Fruit fly (Drosophila melanogaster) whole organism, embryonic: ENCODE measurements around the gene CG42815.

ENCODE experiments used
- Abd-B ChIP-seq: fragments of 200-800 bp; sonication (Bioruptor generic); optimal IDR thresholded peaks from 2 replicates; lab custom pipeline; 2018; ENCODE audit warnings: missing biosample characterization, mild to moderate bottlenecking, missing genetic modification characterization, moderate library complexity
- BtbVII ChIP-seq: fragments of 200-800 bp; sonication (Bioruptor generic); optimal IDR thresholded peaks from 3 replicates; lab custom pipeline; 2017; ENCODE audit warnings: missing biosample characterization, mild to moderate bottlenecking, missing genetic modification characterization
- Bteb2 ChIP-seq: fragments of 200-800 bp; sonication (Bioruptor generic); optimal IDR thresholded peaks from 2 replicates; lab custom pipeline; 2016; ENCODE audit warnings: missing biosample characterization, missing genetic modification characterization
- CG10543 ChIP-seq: fragments of 200-800 bp; sonication (Bioruptor generic); optimal IDR thresholded peaks from 3 replicates; lab custom pipeline; 2017; ENCODE audit warnings: missing biosample characterization, mild to moderate bottlenecking, missing genetic modification characterization, moderate library complexity
- CG11247 ChIP-seq: fragments of 200-800 bp; sonication (Bioruptor generic); IDR thresholded peaks from 2 replicates; pipeline ENCODE4 v1.3.6; 2022; ENCODE audit warnings: missing biosample characterization, missing genetic modification characterization
- CG11456 ChIP-seq: fragments of 200-800 bp; sonication (Bioruptor generic); IDR thresholded peaks from 3 replicates; pipeline ENCODE4 v1.3.6; 2022; ENCODE audit warnings: missing biosample characterization, missing genetic modification characterization
- CG11695 ChIP-seq: fragments of 200-800 bp; sonication (Bioruptor generic); IDR thresholded peaks from 3 replicates; pipeline ENCODE4 v1.3.6; 2022; ENCODE audit warnings: missing biosample characterization, missing genetic modification characterization
- CG11696 ChIP-seq: fragments of 200-800 bp; sonication (Bioruptor generic); IDR thresholded peaks from 2 replicates; pipeline ENCODE4 v1.3.6; 2022; ENCODE audit warnings: missing biosample characterization, missing genetic modification characterization
- CG13424 ChIP-seq: fragments of 200-800 bp; sonication (Bioruptor generic); optimal IDR thresholded peaks from 2 replicates; lab custom pipeline; 2019; ENCODE audit warnings: missing biosample characterization, mild to moderate bottlenecking, missing genetic modification characterization, moderate library complexity
- CG17186 ChIP-seq: fragments of 200-800 bp; sonication (Bioruptor generic); optimal IDR thresholded peaks from 3 replicates; lab custom pipeline; 2017; ENCODE audit warnings: missing biosample characterization, missing genetic modification reagents, missing genetic modification characterization
- CG18599 ChIP-seq: fragments of 200-800 bp; sonication (Bioruptor generic); optimal IDR thresholded peaks from 3 replicates; lab custom pipeline; 2017; ENCODE audit warnings: missing biosample characterization, missing genetic modification characterization, mild to moderate bottlenecking, moderate library complexity, missing genetic modification reagents
- CG30020 ChIP-seq: fragments of 200-800 bp; optimal IDR thresholded peaks from 2 replicates; lab custom pipeline; 2019; ENCODE audit warnings: missing biosample characterization, mild to moderate bottlenecking, missing genetic modification characterization, moderate library complexity
- CG32532 ChIP-seq: fragments of 200-800 bp; sonication (Bioruptor generic); IDR thresholded peaks from 2 replicates; pipeline ENCODE4 v1.3.6; 2022; ENCODE audit warnings: missing biosample characterization, missing genetic modification characterization
- CG33557 ChIP-seq: fragments of 200-800 bp; sonication (Bioruptor generic); optimal IDR thresholded peaks from 2 replicates; lab custom pipeline; 2019; ENCODE audit warnings: missing biosample characterization, mild to moderate bottlenecking, missing genetic modification characterization, moderate library complexity
- CG34376 ChIP-seq: fragments of 200-800 bp; sonication (Bioruptor generic); optimal IDR thresholded peaks from 2 replicates; lab custom pipeline; 2018; ENCODE audit warnings: missing biosample characterization, mild to moderate bottlenecking, missing genetic modification characterization
- CG7372 ChIP-seq: fragments of 200-800 bp; sonication (Bioruptor generic); IDR thresholded peaks from 2 replicates; pipeline ENCODE4 v1.3.6; 2022; ENCODE audit warnings: missing biosample characterization, missing genetic modification characterization
- CG7745 ChIP-seq: fragments of 200-800 bp; sonication (Bioruptor generic); optimal IDR thresholded peaks from 2 replicates; lab custom pipeline; 2018; ENCODE audit warnings: missing biosample characterization, mild to moderate bottlenecking, missing genetic modification characterization, moderate library complexity
- CG7963 ChIP-seq: fragments of 200-800 bp; sonication (Bioruptor generic); IDR thresholded peaks from 3 replicates; pipeline ENCODE4 v1.3.6; 2022; ENCODE audit warnings: missing biosample characterization, missing genetic modification characterization; ENCODE audit not compliant: partially characterized antibody
- CHES-1-like ChIP-seq: fragments of 200-800 bp; sonication (Bioruptor generic); optimal IDR thresholded peaks from 2 replicates; lab custom pipeline; 2016; ENCODE audit warnings: missing biosample characterization, missing genetic modification characterization
- CkIIα-i1 ChIP-seq: fragments of 200-800 bp; sonication (Bioruptor generic); IDR thresholded peaks from 2 replicates; pipeline ENCODE4 v1.3.6; 2022; ENCODE audit warnings: missing biosample characterization, missing genetic modification characterization
- D19B ChIP-seq: fragments of 200-800 bp; sonication (Bioruptor generic); optimal IDR thresholded peaks from 2 replicates; lab custom pipeline; 2017; ENCODE audit warnings: missing biosample characterization, mild to moderate bottlenecking, missing genetic modification characterization
- Deaf1 ChIP-seq: fragments of 200-800 bp; optimal IDR thresholded peaks from 3 replicates; lab custom pipeline; 2019; ENCODE audit warnings: missing biosample characterization, mild to moderate bottlenecking, missing genetic modification characterization, moderate library complexity
- Drgx ChIP-seq: fragments of 200-800 bp; sonication (Bioruptor generic); IDR thresholded peaks from 2 replicates; pipeline ENCODE4 v1.3.6; 2022; ENCODE audit warnings: missing biosample characterization, missing genetic modification characterization
- Ets97D ChIP-seq: fragments of 200-800 bp; sonication (Bioruptor generic); optimal IDR thresholded peaks from 3 replicates; lab custom pipeline; 2016; ENCODE audit warnings: missing biosample characterization, missing genetic modification characterization
- Hmr ChIP-seq: fragments of 200-800 bp; sonication (Bioruptor generic); optimal IDR thresholded peaks from 3 replicates; lab custom pipeline; 2017; ENCODE audit warnings: mild to moderate bottlenecking, missing biosample characterization, missing genetic modification reagents, missing genetic modification characterization
- Hr51 ChIP-seq, 2 experiments: fragments of 200-800 bp; sonication (Bioruptor generic); optimal IDR thresholded peaks; 2 replicates in 1 of 2; 3 replicates in 1 of 2; lab custom pipeline; 2016 to 2018; ENCODE audit warnings: missing biosample characterization in 2 of 2, missing genetic modification characterization in 2 of 2, mild to moderate bottlenecking in 1 of 2, moderate library complexity in 1 of 2
- Med ChIP-seq: fragments of 200-800 bp; sonication (Bioruptor generic); peaks from one replicate; lab custom pipeline; 2016; ENCODE audit warnings: missing biosample characterization, missing genetic modification characterization, mild to moderate bottlenecking, inconsistent platforms, moderate library complexity
- Xbp1 ChIP-seq: fragments of 200-800 bp; sonication (Bioruptor generic); optimal IDR thresholded peaks from 3 replicates; lab custom pipeline; 2016; ENCODE audit warnings: missing biosample characterization, mild to moderate bottlenecking, missing genetic modification characterization
- ab ChIP-seq: fragments of 200-800 bp; sonication (Bioruptor generic); optimal IDR thresholded peaks from 2 replicates; lab custom pipeline; 2016; ENCODE audit warnings: missing biosample characterization, missing genetic modification characterization
- ac ChIP-seq: fragments of 200-800 bp; sonication (Bioruptor generic); optimal IDR thresholded peaks from 3 replicates; lab custom pipeline; 2017; ENCODE audit warnings: missing biosample characterization, mild to moderate bottlenecking, missing genetic modification characterization
- disco-r ChIP-seq: fragments of 200-800 bp; sonication (Bioruptor generic); optimal IDR thresholded peaks from 2 replicates; lab custom pipeline; 2016; ENCODE audit warnings: missing biosample characterization, missing genetic modification characterization
- dpn ChIP-seq, 2 experiments: fragments of 200-800 bp; sonication (Bioruptor generic); optimal IDR thresholded peaks; 3 replicates each; lab custom pipeline; 2016; ENCODE audit warnings: missing biosample characterization in 2 of 2, missing genetic modification characterization in 2 of 2
- dysf ChIP-seq: fragments of 200-800 bp; sonication (Bioruptor generic); IDR thresholded peaks from 3 replicates; pipeline ENCODE4 v1.3.6; 2022; ENCODE audit warnings: missing biosample characterization, missing genetic modification characterization
- exex ChIP-seq: fragments of 200-800 bp; sonication (Bioruptor generic); optimal IDR thresholded peaks from 4 replicates; lab custom pipeline; 2018; ENCODE audit warnings: missing biosample characterization, mild to moderate bottlenecking, missing genetic modification characterization, moderate library complexity
- fd64A ChIP-seq: fragments of 200-800 bp; sonication (Bioruptor generic); optimal IDR thresholded peaks from 3 replicates; lab custom pipeline; 2018; ENCODE audit warnings: missing biosample characterization, mild to moderate bottlenecking, missing genetic modification characterization
- gfzf ChIP-seq: fragments of 200-800 bp; sonication (Bioruptor generic); optimal IDR thresholded peaks from 2 replicates; lab custom pipeline; 2016; ENCODE audit warnings: missing biosample characterization, mild to moderate bottlenecking, missing genetic modification characterization, moderate library complexity
- grau ChIP-seq: fragments of 200-800 bp; optimal IDR thresholded peaks from 3 replicates; lab custom pipeline; 2019; ENCODE audit warnings: missing biosample characterization, mild to moderate bottlenecking, missing genetic modification characterization, moderate library complexity
- hb ChIP-seq: fragments of 200-800 bp; sonication (Bioruptor generic); IDR thresholded peaks from 3 replicates; pipeline ENCODE4 v1.3.6; 2022; ENCODE audit warnings: missing biosample characterization, missing genetic modification characterization; ENCODE audit not compliant: partially characterized antibody
- hth ChIP-seq: fragments of >200 bp; optimal IDR thresholded peaks from 2 replicates; lab custom pipeline; 2017; ENCODE audit warnings: inconsistent platforms
- insv ChIP-seq, 2 experiments: fragments of 200-800 bp; sonication (Bioruptor generic); optimal IDR thresholded peaks; 3 replicates each; lab custom pipeline; 2016 to 2018; ENCODE audit warnings: missing biosample characterization in 2 of 2, missing genetic modification characterization in 2 of 2
- ken ChIP-seq: fragments of 200-800 bp; sonication (Bioruptor generic); IDR thresholded peaks from 3 replicates; pipeline ENCODE4 v1.3.6; 2022; ENCODE audit warnings: missing biosample characterization, missing genetic modification characterization
- lab ChIP-seq: fragments of 200-800 bp; sonication (Bioruptor generic); optimal IDR thresholded peaks from 3 replicates; lab custom pipeline; 2017; ENCODE audit warnings: missing biosample characterization, missing genetic modification characterization, mild to moderate bottlenecking, moderate library complexity, missing genetic modification reagents
- lilli ChIP-seq: fragments of 200-800 bp; sonication (Bioruptor generic); optimal IDR thresholded peaks from 3 replicates; lab custom pipeline; 2016; ENCODE audit warnings: missing biosample characterization, missing genetic modification characterization
- maf-S ChIP-seq: fragments of 200-800 bp; sonication (Bioruptor generic); optimal IDR thresholded peaks from 2 replicates; lab custom pipeline; 2016; ENCODE audit warnings: missing biosample characterization, missing genetic modification characterization
- mld ChIP-seq: fragments of 200-800 bp; sonication (Bioruptor generic); IDR thresholded peaks from 3 replicates; pipeline ENCODE4 v1.3.6; 2022; ENCODE audit warnings: missing biosample characterization, missing genetic modification characterization; ENCODE audit not compliant: partially characterized antibody
- pan ChIP-seq, 4 experiments: fragments of >200 bp in 3 of 4; fragments of 200-800 bp in 1 of 4; sonication (Bioruptor generic) in 1 of 4; optimal IDR thresholded peaks in 3 of 4; IDR thresholded peaks in 1 of 4; 2 replicates each; pipeline versions ENCODE4 v1.3.6 to Lab custom; 2017 to 2022; ENCODE audit warnings: missing biosample characterization in 2 of 4, missing genetic modification characterization in 2 of 4, mixed read lengths in 1 of 4
- pnt ChIP-seq: fragments of 200-800 bp; sonication (Bioruptor generic); optimal IDR thresholded peaks from 3 replicates; lab custom pipeline; 2016; ENCODE audit warnings: missing biosample characterization, missing genetic modification characterization
- seq ChIP-seq: fragments of 200-800 bp; sonication (Bioruptor generic); IDR thresholded peaks from 2 replicates; pipeline ENCODE4 v1.3.6; 2022; ENCODE audit warnings: missing biosample characterization, missing genetic modification characterization
- sug ChIP-seq: fragments of 200-800 bp; optimal IDR thresholded peaks from 2 replicates; lab custom pipeline; 2019; ENCODE audit warnings: missing biosample characterization, mild to moderate bottlenecking, missing genetic modification characterization, moderate library complexity
- tna ChIP-seq: fragments of 200-800 bp; sonication (Bioruptor generic); IDR thresholded peaks from 2 replicates; pipeline ENCODE4 v1.3.6; 2022; ENCODE audit warnings: missing biosample characterization, missing genetic modification characterization; ENCODE audit not compliant: partially characterized antibody
- unpg ChIP-seq: fragments of 200-800 bp; sonication (Bioruptor generic); optimal IDR thresholded peaks from 3 replicates; lab custom pipeline; 2018; ENCODE audit warnings: missing biosample characterization, mild to moderate bottlenecking, missing genetic modification characterization, moderate library complexity

The CG42815 gene

dm6 chr3L:17754285-17754684, 37.0 kb downstream of the CG42815 start (continued):
- TF ChIP-seq Drgx (GFP tag; lab: Robert Waterston, UW), result no peak
- TF ChIP-seq CG18599 (GFP tag; lab: Kevin White, UChicago), result peak; percentile 56
- TF ChIP-seq pan (optimal IDR thresholded peaks at IDR 0.05; lab: Kevin White, UChicago), result no peak
- TF ChIP-seq pan (GFP tag; optimal IDR thresholded peaks at IDR 0.05 in 1 of 2, IDR thresholded peaks at IDR 0.05 in 1 of 2), result no peak
- peak; percentile 5 for TF ChIP-seq BtbVII (GFP tag; lab: Kevin White, UChicago)
- TF ChIP-seq hb (GFP tag; lab: Robert Waterston, UW), result no peak
- TF ChIP-seq CG34376 (GFP tag; lab: Kevin White, UChicago), result peak; percentile 92
- peak; percentile 76 for TF ChIP-seq Med
- TF ChIP-seq CG33557, result no peak
- TF ChIP-seq pnt (GFP tag; lab: Kevin White, UChicago), result no peak
- no peak for TF ChIP-seq CG11247 (GFP tag; lab: Robert Waterston, UW)
- 0 out of 3 replicates have a peak, but pooled peaks have one; percentile 5 for TF ChIP-seq dysf (GFP tag; lab: Robert Waterston, UW)
- no peak for TF ChIP-seq dpn (GFP tag; optimal IDR thresholded peaks at IDR 0.05; lab: Kevin White, UChicago)
- TF ChIP-seq Deaf1 (tag; lab: Kevin White, UChicago), result no peak
- TF ChIP-seq grau (tag; lab: Kevin White, UChicago), result no peak
- no peak for TF ChIP-seq CG11695 (GFP tag; lab: Robert Waterston, UW)
- peak; percentile 12 for TF ChIP-seq Hmr
- no peak for TF ChIP-seq Bteb2 (GFP tag; lab: Kevin White, UChicago)
- TF ChIP-seq CG7372, result no peak
- no peak for TF ChIP-seq CG11456 (GFP tag; lab: Robert Waterston, UW)
- no peak for TF ChIP-seq CG7963 (GFP tag; lab: Robert Waterston, UW)
- TF ChIP-seq exex (tag; lab: Kevin White, UChicago), result peak; percentile 96
- no peak for TF ChIP-seq CG30020 (tag; lab: Kevin White, UChicago)
- no peak for TF ChIP-seq Abd-B (GFP tag; lab: Kevin White, UChicago)
- peak; percentile 97 for TF ChIP-seq sug (tag; lab: Kevin White, UChicago)
- no peak for TF ChIP-seq gfzf (GFP tag; lab: Kevin White, UChicago)
- peak; percentile 53 for TF ChIP-seq CG10543 (GFP tag; lab: Kevin White, UChicago)
- TF ChIP-seq lab (GFP tag; lab: Kevin White, UChicago), result peak; percentile 11
- TF ChIP-seq ken, result no peak
- no peak for TF ChIP-seq D19B (GFP tag; lab: Kevin White, UChicago)
- no peak for TF ChIP-seq seq (GFP tag; lab: Robert Waterston, UW)
- no peak for TF ChIP-seq CG17186 (GFP tag; lab: Kevin White, UChicago)
- no peak for TF ChIP-seq ac
- TF ChIP-seq CHES-1-like (GFP tag; lab: Kevin White, UChicago), result no peak
- no peak for TF ChIP-seq CG13424
- TF ChIP-seq insv (GFP tag; optimal IDR thresholded peaks at IDR 0.05; lab: Kevin White, UChicago), result no peak
- TF ChIP-seq Xbp1 (GFP tag; lab: Kevin White, UChicago), result no peak
- TF ChIP-seq CkIIα-i1 (GFP tag; lab: Robert Waterston, UW), result no peak
- no peak for TF ChIP-seq maf-S (GFP tag; lab: Kevin White, UChicago)
- TF ChIP-seq mld (GFP tag; lab: Robert Waterston, UW), result no peak
- TF ChIP-seq, all 482 proteins: peak for 22

dm6 chr3L:17750488-17750887, 40.8 kb downstream of the CG42815 start, which contains the start of gene Adgf-B:
Adgf-B (minus strand) TSS chr3L:17750588.
- TF ChIP-seq CG7745 (tag; lab: Kevin White, UChicago) (no peak), tna (GFP tag; lab: Robert Waterston, UW) (no peak), lilli (no peak), hth (lab: Kevin White, UChicago) (no peak), Ets97D (GFP tag; lab: Kevin White, UChicago) (peak; percentile 16), CG32532 (GFP tag; lab: Robert Waterston, UW) (no peak), unpg (no peak), ab (GFP tag; lab: Kevin White, UChicago) (no peak), CG11696 (no peak), Hr51 (GFP tag; optimal IDR thresholded peaks at IDR 0.05; lab: Kevin White, UChicago) (no peak), disco-r (GFP tag; lab: Kevin White, UChicago) (no peak), fd64A (GFP tag; lab: Kevin White, UChicago) (no peak)
